Fruit fly (Drosophila melanogaster): ENCODE results near the gene spi.
A peak's percentile ranks its signal among the peaks of the same experiment; 100 is the strongest.

spi gene

dm6 chr2L:19572496-19573317, 4.4 kb downstream of the spi start (continued):
- TF ChIP-seq pum (GFP tag; optimal IDR thresholded peaks at IDR 0.05) (peak; percentile 5), CG43689 (GFP tag; IDR thresholded peaks at IDR 0.05) (no peak), Oli (tag; optimal IDR thresholded peaks at IDR 0.05) (peak; percentile 63), nau (GFP tag; optimal IDR thresholded peaks at IDR 0.05) (no peak), Spps (tag; optimal IDR thresholded peaks at IDR 0.05) (peak; percentile 44), zen2 (GFP tag; IDR thresholded peaks at IDR 0.05; ENCODE audit: partially characterized antibody) (no peak), danr (GFP tag; IDR thresholded peaks at IDR 0.05) (no peak), CG31224 (GFP tag; IDR thresholded peaks at IDR 0.05) (peak; percentile 60; the same call in 1 of the 2 replicates), HLH54F (GFP tag; optimal IDR thresholded peaks at IDR 0.05) (peak; percentile 71), hb (GFP tag; IDR thresholded peaks at IDR 0.05; ENCODE audit: partially characterized antibody) (no peak), CG10209 (GFP tag; optimal IDR thresholded peaks at IDR 0.05) (peak; percentile 75), jumu (GFP tag; optimal IDR thresholded peaks at IDR 0.05) (peak; percentile 39), NFAT (GFP tag; IDR thresholded peaks at IDR 0.05) (no peak), CG9215 (GFP tag; IDR thresholded peaks at IDR 0.05) (peak; percentile 63), corto (GFP tag; optimal IDR thresholded peaks at IDR 0.05) (peak; percentile 89), tap (tag; optimal IDR thresholded peaks at IDR 0.05) (peak; percentile 43), en (GFP tag; optimal IDR thresholded peaks at IDR 0.05) (no peak), CTCF (GFP tag; optimal IDR thresholded peaks at IDR 0.05) (no peak), ham (GFP tag; IDR thresholded peaks at IDR 0.05) (no peak), eyg (GFP tag; optimal IDR thresholded peaks at IDR 0.05) (no peak), CG7271 (tag; optimal IDR thresholded peaks at IDR 0.05) (no peak), CG12744 (GFP tag; optimal IDR thresholded peaks at IDR 0.05) (no peak), gt (GFP tag; IDR thresholded peaks at IDR 0.05) (no peak), CG4328 (GFP tag; optimal IDR thresholded peaks at IDR 0.05) (no peak), CG31388 (GFP tag; optimal IDR thresholded peaks at IDR 0.05) (no peak), CG34422 (GFP tag; IDR thresholded peaks at IDR 0.05) (peak; percentile 69; the same call in 2 of the 3 replicates), CG1647 (GFP tag; optimal IDR thresholded peaks at IDR 0.05) (peak; percentile 19), lola (GFP tag; optimal IDR thresholded peaks at IDR 0.05) (peak in 1 of 3 experiments; percentile 46), lilli (GFP tag; optimal IDR thresholded peaks at IDR 0.05) (peak; percentile 87), CG16813 (GFP tag; IDR thresholded peaks at IDR 0.05; ENCODE audit: partially characterized antibody) (no peak), Meics (GFP tag; optimal IDR thresholded peaks at IDR 0.05) (peak; percentile 79), CG3407 (GFP tag; optimal IDR thresholded peaks at IDR 0.05) (peak; percentile 30), H15 (GFP tag; IDR thresholded peaks at IDR 0.05) (no peak), Mrtf (GFP tag; IDR thresholded peaks at IDR 0.05) (0 out of 3 replicates have a peak, but pooled peaks have one; percentile 8), Nf-YA (GFP tag; IDR thresholded peaks at IDR 0.05) (no peak), CG6791 (GFP tag; IDR thresholded peaks at IDR 0.05; ENCODE audit: partially characterized antibody) (no peak), tin (GFP tag; optimal IDR thresholded peaks at IDR 0.05) (peak; percentile 51), CG12104 (GFP tag; optimal IDR thresholded peaks at IDR 0.05) (peak; percentile 38), tio (GFP tag; optimal IDR thresholded peaks at IDR 0.05) (peak; percentile 63), CG11085 (GFP tag; IDR thresholded peaks at IDR 0.05) (0 out of 2 replicates have a peak, but pooled peaks have one; percentile 14), CG12391 (tag; optimal IDR thresholded peaks at IDR 0.05) (peak; percentile 70), CG7556 (GFP tag; optimal IDR thresholded peaks at IDR 0.05) (peak; percentile 76), CG3995 (GFP tag; optimal IDR thresholded peaks at IDR 0.05) (no peak), NC2α (GFP tag; optimal IDR thresholded peaks at IDR 0.05) (no peak), CG17385 (GFP tag; optimal IDR thresholded peaks at IDR 0.05) (peak; percentile 64), dan (GFP tag; IDR thresholded peaks at IDR 0.05) (no peak), CG7786 (GFP tag; optimal IDR thresholded peaks at IDR 0.05) (peak; percentile 54), CG17328 (GFP tag; IDR thresholded peaks at IDR 0.05) (no peak), hth (optimal IDR thresholded peaks at IDR 0.05) (no peak), CG10431 (GFP tag; optimal IDR thresholded peaks at IDR 0.05) (no peak)
